Worm (Caenorhabditis elegans): ENCODE results near the gene E02H4.5.

E02H4.5 gene

DNA sequence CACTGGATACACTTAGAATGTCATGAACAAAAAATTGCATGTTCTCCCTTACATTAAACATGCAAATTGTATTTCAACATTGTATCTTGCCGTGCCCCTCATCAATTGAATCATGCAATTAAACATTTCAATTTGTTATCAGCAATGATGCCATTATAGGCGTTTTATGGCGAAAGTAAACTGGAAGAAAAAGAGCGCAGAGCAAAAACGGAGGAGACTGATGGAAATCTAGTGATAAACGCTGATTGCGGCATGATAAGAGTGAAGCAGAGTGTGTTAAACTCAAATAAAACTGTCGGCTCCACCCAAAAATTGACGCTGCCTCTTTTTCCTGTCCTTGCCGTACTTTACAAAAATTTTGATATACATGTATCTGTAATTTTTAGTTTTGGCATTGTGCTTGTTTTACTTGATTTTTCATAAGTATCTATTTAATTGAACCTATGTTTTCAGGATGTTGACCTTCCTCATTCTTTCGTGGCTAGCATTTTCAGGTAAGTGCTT lies 40.4 kb downstream of the E02H4.5 start, which contains the start of gene K06G5.1:
TSS of gene K06G5.1 (plus strand) at position 454 of the 504 bp plus-strand sequence.
- TF ChIP-seq lin-38 (GFP tag; IDR thresholded peaks at IDR 0.05) (no peak), dpl-1 (GFP tag; optimal IDR thresholded peaks at IDR 0.05) (no peak), spr-1 (tag; optimal IDR thresholded peaks at IDR 0.05) (no peak), madf-9 (GFP tag; conservative IDR thresholded peaks at IDR 0.05) (no peak), Y5F2A.4 (GFP tag; optimal IDR thresholded peaks at IDR 0.05) (no peak), unc-39 (tag; optimal IDR thresholded peaks at IDR 0.05) (no peak), zip-11 (GFP tag; IDR thresholded peaks at IDR 0.05) (no peak), unc-130 (GFP tag; optimal IDR thresholded peaks at IDR 0.05) (no peak), dmd-6 (GFP tag; IDR thresholded peaks at IDR 0.05) (peak; percentile 94), hmg-1.1 (GFP tag; IDR thresholded peaks at IDR 0.05) (no peak), aha-1 (tag) (no peak), fos-1 (tag; optimal IDR thresholded peaks at IDR 0.05) (no peak), lin-1 (GFP tag; IDR thresholded peaks at IDR 0.05) (peak; percentile 54; the same call in 1 of the 2 replicates), nhr-42 (GFP tag; IDR thresholded peaks at IDR 0.05) (0 out of 2 replicates have a peak, but pooled peaks have one; percentile 18), dve-1 (tag; optimal IDR thresholded peaks at IDR 0.05; ENCODE audit: insufficient read depth) (peak; percentile 88), lin-39 (tag; optimal IDR thresholded peaks at IDR 0.05) (no peak), Y75B8A.6 (GFP tag; IDR thresholded peaks at IDR 0.05) (no peak), tra-1 (GFP tag; IDR thresholded peaks at IDR 0.05) (peak; percentile 91), attf-4 (tag; optimal IDR thresholded peaks at IDR 0.05) (no peak), F26F4.8 (GFP tag; conservative IDR thresholded peaks at IDR 0.05) (no peak), mep-1 (tag; optimal IDR thresholded peaks at IDR 0.05) (peak; percentile 29), daf-16 (GFP tag; optimal IDR thresholded peaks at IDR 0.05) (peak in 1 of 2 experiments; percentile 20), daf-16 (tag; optimal IDR thresholded peaks at IDR 0.05) (peak; percentile 92), skn-1 (tag; optimal IDR thresholded peaks at IDR 0.05) (no peak), fkh-10 (GFP tag; optimal IDR thresholded peaks at IDR 0.05) (no peak), nhr-6 (tag; optimal IDR thresholded peaks at IDR 0.05) (peak; percentile 52), nhr-48 (tag; optimal IDR thresholded peaks at IDR 0.05) (peak; percentile 7), unc-62 (GFP tag; optimal IDR thresholded peaks at IDR 0.05 in 1 of 2) (peak; percentile 24 to 53), unc-62 (tag; optimal IDR thresholded peaks at IDR 0.05) (no peak), mdl-1 (tag; optimal IDR thresholded peaks at IDR 0.05) (peak in 1 of 2 experiments; percentile 28), pha-4 (GFP tag; IDR thresholded peaks at IDR 0.05) (peak; percentile 50; the same call in 1 of the 2 replicates), pha-4 (tag; optimal IDR thresholded peaks at IDR 0.05) (no peak), vab-7 (GFP tag; IDR thresholded peaks at IDR 0.05) (no peak), F37D6.2 (tag; optimal IDR thresholded peaks at IDR 0.05) (no peak), hlh-11 (tag; optimal IDR thresholded peaks at IDR 0.05) (peak; percentile 91), nhr-28 (tag; optimal IDR thresholded peaks at IDR 0.05) (peak; percentile 97), ceh-20 (GFP tag; IDR thresholded peaks at IDR 0.05) (peak; percentile 60; the same call in 1 of the 2 replicates), ceh-28 (tag; optimal IDR thresholded peaks at IDR 0.05) (no peak), rbr-2 (tag; optimal IDR thresholded peaks at IDR 0.05) (no peak), ztf-11 (tag; optimal IDR thresholded peaks at IDR 0.05) (no peak), F49E8.2 (tag; optimal IDR thresholded peaks at IDR 0.05; ENCODE audit: borderline replicate concordance) (no peak), zip-2 (tag; optimal IDR thresholded peaks at IDR 0.05) (no peak), pqm-1 (tag; optimal IDR thresholded peaks at IDR 0.05) (peak; percentile 100), hif-1 (tag; optimal IDR thresholded peaks at IDR 0.05) (peak in 1 of 2 experiments; percentile 4), nhr-237 (tag; optimal IDR thresholded peaks at IDR 0.05) (no peak), lsy-2 (tag; optimal IDR thresholded peaks at IDR 0.05) (no peak), nhr-102 (tag; optimal IDR thresholded peaks at IDR 0.05) (peak; percentile 55), php-3 (GFP tag; IDR thresholded peaks at IDR 0.05) (peak; percentile 100), tag-97 (GFP tag; IDR thresholded peaks at IDR 0.05) (no peak), nhr-77 (tag; optimal IDR thresholded peaks at IDR 0.05) (peak; percentile 78)
